Worm (Caenorhabditis elegans) whole organism, early embryonic: ENCODE measurements around the gene sdz-19.

ENCODE experiments used
- ama-1 ChIP-seq: fragments of 150-350 bp; optimal IDR thresholded peaks from 2 replicates; lab custom pipeline; 2014
- ceh-36 ChIP-seq: sonication (generic microtip); optimal IDR thresholded peaks from 2 replicates; lab custom pipeline; 2016; ENCODE audit warnings: missing genetic modification characterization, inconsistent platforms, missing compliant biosample characterization
- flt-1 ChIP-seq: fragments of 200-800 bp; sonication (Bioruptor generic); IDR thresholded peaks from 2 replicates; pipeline ENCODE4 v1.3.6; 2022; ENCODE audit warnings: missing genetic modification characterization, missing compliant biosample characterization
- scrt-1 ChIP-seq: fragments of 200-800 bp; sonication (Bioruptor generic); IDR thresholded peaks from 2 replicates; pipeline ENCODE4 v1.3.6; 2022; ENCODE audit warnings: missing genetic modification characterization, missing compliant biosample characterization
- tbx-11 ChIP-seq: fragments of 200-800 bp; sonication (Bioruptor generic); IDR thresholded peaks from 2 replicates; pipeline ENCODE4 v1.3.6; 2022; ENCODE audit warnings: missing genetic modification characterization, missing compliant biosample characterization

DNA sequence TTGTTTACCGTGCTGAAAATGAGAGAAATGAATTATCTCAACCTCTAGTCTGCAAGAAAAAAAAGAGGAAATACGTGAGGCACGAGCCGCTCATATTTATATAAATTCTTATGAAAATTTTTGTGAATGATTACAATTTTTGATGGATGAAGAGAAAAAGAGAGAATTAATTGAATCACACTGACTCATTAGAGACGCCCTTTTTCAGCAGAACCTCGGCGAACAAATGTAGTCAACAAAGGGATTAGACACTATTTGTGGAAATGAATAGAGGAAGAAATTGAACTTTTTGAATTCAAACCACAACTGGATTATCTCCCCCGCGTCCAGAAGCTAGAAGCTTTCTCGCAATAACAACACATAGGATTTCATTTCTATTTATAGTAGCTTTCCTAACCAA, 43.7 kb upstream of the sdz-19 start:
- no peak for TF ChIP-seq tbx-11 (GFP tag; lab: Robert Waterston, UW)
- no peak for TF ChIP-seq flt-1
- TF ChIP-seq ceh-36 (tag; lab: Kevin White, UChicago): no peak
- TF ChIP-seq ama-1 (lab: Kevin White, UChicago): no peak
- TF ChIP-seq scrt-1 (GFP tag; lab: Robert Waterston, UW): no peak
